Worm (Caenorhabditis elegans): ENCODE measurements around the gene hsp-25.

- TF ChIP-seq nhr-71 (tag; optimal IDR thresholded peaks at IDR 0.05), result peak; percentile 48
- TF ChIP-seq snpc-4 (tag; optimal IDR thresholded peaks at IDR 0.05), result no peak
- TF ChIP-seq unc-130 (tag; optimal IDR thresholded peaks at IDR 0.05), result no peak
- TF ChIP-seq ceh-88 (GFP tag; IDR thresholded peaks at IDR 0.05), result no peak
- no peak for TF ChIP-seq zip-4 (GFP tag; optimal IDR thresholded peaks at IDR 0.05)
- no peak for TF ChIP-seq ama-1 (optimal IDR thresholded peaks at IDR 0.05)
- no peak for TF ChIP-seq nhr-90 (tag; optimal IDR thresholded peaks at IDR 0.05; ENCODE audit: poor library complexity)
These were observed 10.4 kb downstream of the hsp-25 start for ce11 chrX:6029075-6029474.

All from whole organism, L1 larva.